Worm (Caenorhabditis elegans) whole organism, midembryonic: ENCODE measurements around the gene H43I07.4.

Experiments
- T22C8.4 ChIP-seq: fragments of 200-800 bp; sonication (Bioruptor generic); IDR thresholded peaks from 2 replicates; pipeline ENCODE4 v1.3.6; 2022; ENCODE audit warnings: missing genetic modification characterization, missing compliant biosample characterization
- cog-1 ChIP-seq: sonication (generic microtip); optimal IDR thresholded peaks from 2 replicates; lab custom pipeline; 2016; ENCODE audit warnings: missing genetic modification characterization, missing compliant biosample characterization
- flt-1 ChIP-seq: fragments of 200-800 bp; sonication (Bioruptor generic); IDR thresholded peaks from 2 replicates; pipeline ENCODE4 v1.3.6; 2022; ENCODE audit warnings: missing genetic modification characterization, missing compliant biosample characterization
- med-1 ChIP-seq: sonication (generic microtip); optimal IDR thresholded peaks from 2 replicates; lab custom pipeline; 2017; ENCODE audit warnings: missing genetic modification characterization, mild to moderate bottlenecking, missing compliant biosample characterization, antibody characterized with exemption, missing genetic modification reagents; ENCODE audit not compliant: insufficient read depth
- ref-1 ChIP-seq: fragments of 200-800 bp; sonication (Bioruptor generic); conservative IDR thresholded peaks from 2 replicates; pipeline ENCODE4 v1.3.6; 2022; ENCODE audit warnings: missing genetic modification reagents, missing genetic modification characterization, missing compliant biosample characterization
- tab-1 ChIP-seq: fragments of 200-800 bp; sonication (Bioruptor generic); IDR thresholded peaks from 2 replicates; pipeline ENCODE4 v1.3.6; 2022; ENCODE audit warnings: missing genetic modification characterization, missing compliant biosample characterization
- ztf-23 ChIP-seq: fragments of 200-800 bp; sonication (Bioruptor generic); IDR thresholded peaks from 2 replicates; pipeline ENCODE4 v1.3.6; 2022; ENCODE audit warnings: missing genetic modification reagents, missing genetic modification characterization, missing compliant biosample characterization
- ztf-29 ChIP-seq: fragments of 200-800 bp; sonication (Bioruptor generic); IDR thresholded peaks from 2 replicates; pipeline ENCODE4 v1.3.6; 2022; ENCODE audit warnings: missing genetic modification reagents, missing genetic modification characterization, missing compliant biosample characterization

DNA sequence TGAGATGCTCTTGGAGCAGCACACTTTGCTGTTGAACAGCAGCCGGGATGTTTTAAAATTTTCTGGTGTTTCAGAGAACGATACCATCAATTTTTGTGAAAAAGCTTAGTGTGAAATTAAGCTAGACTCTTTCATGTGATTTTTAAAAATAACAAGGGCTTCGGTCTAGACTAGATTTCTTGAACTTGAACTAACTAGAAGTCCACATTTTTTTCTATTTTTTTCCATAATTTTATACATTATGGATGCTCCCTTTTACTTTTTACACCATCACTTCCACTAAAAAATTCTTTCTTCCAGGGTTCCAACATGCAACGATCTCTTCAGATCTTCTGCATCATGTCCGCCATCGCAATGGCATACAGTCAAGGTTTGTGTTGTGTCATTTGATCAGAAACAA, 20.2 kb downstream of the H43I07.4 start, which contains the start of gene nlp-13:
- TF ChIP-seq med-1 (GFP tag; lab: Kevin White, UChicago), result no peak
- TF ChIP-seq T22C8.4 (GFP tag; lab: Robert Waterston, UW), result no peak
- no peak for TF ChIP-seq flt-1 (GFP tag; lab: Robert Waterston, UW)
- no peak for TF ChIP-seq ztf-23
- TF ChIP-seq ref-1 (GFP tag; lab: Robert Waterston, UW), result no peak
- no peak for TF ChIP-seq tab-1 (GFP tag; lab: Robert Waterston, UW)
- no peak for TF ChIP-seq ztf-29 (GFP tag; lab: Robert Waterston, UW)
- no peak for TF ChIP-seq cog-1 (tag; lab: Kevin White, UChicago)
